Worm (Caenorhabditis elegans) whole organism, mixed stage, embryonic: ENCODE results near the gene str-12.
A peak's percentile ranks its signal among the peaks of the same experiment; 100 is the strongest.

Experiments used
- M03D4.4 ChIP-seq: sonication (generic microtip); optimal IDR thresholded peaks from 2 replicates; lab custom pipeline; 2017; ENCODE audit warnings: mild to moderate bottlenecking, missing genetic modification characterization, missing compliant biosample characterization
- bed-3 ChIP-seq: fragments of 200-800 bp; sonication (Bioruptor generic); optimal IDR thresholded peaks from 3 replicates; lab custom pipeline; 2018; ENCODE audit warnings: mild to moderate bottlenecking, missing genetic modification characterization, moderate library complexity, missing compliant biosample characterization
- ceh-39 ChIP-seq: fragments of 150-350 bp; optimal IDR thresholded peaks from 2 replicates; lab custom pipeline; 2014; ENCODE audit warnings: missing biosample characterization, missing genetic modification characterization
- ceh-43 ChIP-seq: fragments of 200-800 bp; sonication (Bioruptor generic); optimal IDR thresholded peaks from 2 replicates; lab custom pipeline; 2018; ENCODE audit warnings: mild to moderate bottlenecking, missing genetic modification characterization, moderate library complexity, missing compliant biosample characterization
- ces-1 ChIP-seq: fragments of 150-350 bp; optimal IDR thresholded peaks from 2 replicates; lab custom pipeline; 2014; ENCODE audit warnings: missing biosample characterization, missing genetic modification reagents, missing genetic modification characterization
- cnd-1 ChIP-seq: fragments of 200-800 bp; sonication (Bioruptor generic); optimal IDR thresholded peaks from 2 replicates; lab custom pipeline; 2018; ENCODE audit warnings: mild to moderate bottlenecking, missing genetic modification characterization, missing compliant biosample characterization
- elt-1 ChIP-seq: sonication (generic microtip); optimal IDR thresholded peaks from 2 replicates; lab custom pipeline; 2017; ENCODE audit warnings: missing genetic modification characterization, mild to moderate bottlenecking, missing compliant biosample characterization, antibody characterized with exemption, moderate library complexity, borderline replicate concordance; ENCODE audit not compliant: insufficient read depth
- elt-3 ChIP-seq: fragments of 150-350 bp; optimal IDR thresholded peaks from 2 replicates; lab custom pipeline; 2014; ENCODE audit warnings: missing biosample characterization, missing genetic modification characterization
- flh-1 ChIP-seq: fragments of 200-800 bp; sonication (Bioruptor generic); optimal IDR thresholded peaks from 2 replicates; lab custom pipeline; 2018; ENCODE audit warnings: mild to moderate bottlenecking, missing genetic modification characterization, moderate library complexity, missing compliant biosample characterization
- ham-2 ChIP-seq: fragments of 200-800 bp; sonication (Bioruptor generic); optimal IDR thresholded peaks from 2 replicates; lab custom pipeline; 2018; ENCODE audit warnings: mild to moderate bottlenecking, missing genetic modification characterization, missing compliant biosample characterization
- hlh-1 ChIP-seq: fragments of 150-350 bp; optimal IDR thresholded peaks from 2 replicates; lab custom pipeline; 2014; ENCODE audit warnings: missing biosample characterization, missing genetic modification reagents, missing genetic modification characterization
- lin-13 ChIP-seq: fragments of 150-350 bp; optimal IDR thresholded peaks from 2 replicates; lab custom pipeline; 2014; ENCODE audit warnings: missing biosample characterization, missing genetic modification characterization
- lin-32 ChIP-seq: fragments of 200-800 bp; sonication (Bioruptor generic); optimal IDR thresholded peaks from 2 replicates; lab custom pipeline; 2018; ENCODE audit warnings: mild to moderate bottlenecking, missing genetic modification characterization, missing compliant biosample characterization
- lsy-2 ChIP-seq: fragments of 150-350 bp; optimal IDR thresholded peaks from 2 replicates; lab custom pipeline; 2014; ENCODE audit warnings: missing biosample characterization, missing genetic modification characterization
- mab-5 ChIP-seq: fragments of 150-350 bp; optimal IDR thresholded peaks from 2 replicates; lab custom pipeline; 2014; ENCODE audit warnings: missing biosample characterization, missing genetic modification characterization
- mep-1 ChIP-seq: fragments of 150-350 bp; optimal IDR thresholded peaks from 2 replicates; lab custom pipeline; 2017; ENCODE audit warnings: missing biosample characterization, missing genetic modification reagents, missing genetic modification characterization, inconsistent platforms
- mls-2 ChIP-seq: sonication (generic microtip); optimal IDR thresholded peaks from 2 replicates; lab custom pipeline; 2016; ENCODE audit warnings: mild to moderate bottlenecking, missing genetic modification characterization, moderate library complexity, missing compliant biosample characterization
- nhr-12 ChIP-seq: fragments of 150-350 bp; optimal IDR thresholded peaks from 2 replicates; lab custom pipeline; 2014; ENCODE audit warnings: missing biosample characterization, missing genetic modification characterization
- nhr-2 ChIP-seq: fragments of 150-350 bp; optimal IDR thresholded peaks from 2 replicates; lab custom pipeline; 2014; ENCODE audit warnings: missing biosample characterization, missing genetic modification characterization
- nhr-28 ChIP-seq: fragments of 150-350 bp; optimal IDR thresholded peaks from 2 replicates; lab custom pipeline; 2014; ENCODE audit warnings: missing biosample characterization, missing genetic modification characterization
- nhr-76 ChIP-seq: sonication (generic microtip); optimal IDR thresholded peaks from 2 replicates; lab custom pipeline; 2017; ENCODE audit warnings: missing biosample characterization, missing genetic modification characterization
- pha-4 ChIP-seq: fragments of 150-350 bp; optimal IDR thresholded peaks from 2 replicates; lab custom pipeline; 2018; ENCODE audit warnings: missing biosample characterization, missing genetic modification reagents, missing genetic modification characterization
- sem-2 ChIP-seq: fragments of 200-800 bp; sonication (Bioruptor generic); optimal IDR thresholded peaks from 2 replicates; lab custom pipeline; 2018; ENCODE audit warnings: mild to moderate bottlenecking, missing genetic modification characterization, missing compliant biosample characterization
- snpc-4 ChIP-seq: fragments of 150-350 bp; optimal IDR thresholded peaks from 2 replicates; lab custom pipeline; 2014; ENCODE audit warnings: missing biosample characterization, missing genetic modification characterization
- tbx-8 ChIP-seq: fragments of 200-800 bp; sonication (Bioruptor generic); optimal IDR thresholded peaks from 2 replicates; lab custom pipeline; 2018; ENCODE audit warnings: mild to moderate bottlenecking, missing genetic modification characterization, moderate library complexity, missing compliant biosample characterization
- unc-120 ChIP-seq: sonication (generic microtip); optimal IDR thresholded peaks from 2 replicates; lab custom pipeline; 2017; ENCODE audit warnings: missing genetic modification characterization, missing compliant biosample characterization; ENCODE audit not compliant: poor library complexity, severe bottlenecking
- unc-39 ChIP-seq: fragments of 150-350 bp; optimal IDR thresholded peaks from 2 replicates; lab custom pipeline; 2014; ENCODE audit warnings: missing biosample characterization, missing genetic modification characterization
- zip-8 ChIP-seq: fragments of 150-350 bp; optimal IDR thresholded peaks from 2 replicates; lab custom pipeline; 2014; ENCODE audit warnings: missing biosample characterization, missing genetic modification characterization
- ztf-11 ChIP-seq: fragments of 150-350 bp; optimal IDR thresholded peaks from 2 replicates; lab custom pipeline; 2014; ENCODE audit warnings: missing biosample characterization, missing genetic modification characterization

Gene str-12

ce11 chrV:15572613-15573012 lies 38.1 kb upstream of the str-12 start, which contains the start of gene fbxa-94:
TSS of gene fbxa-94 (plus strand) at chrV:15572913.
- TF ChIP-seq zip-8 (tag; lab: Kevin White, UChicago) (no peak), unc-39 (tag; lab: Kevin White, UChicago) (no peak), mep-1 (tag; lab: Kevin White, UChicago) (no peak), tbx-8 (GFP tag; lab: Kevin White, UChicago) (no peak), M03D4.4 (no peak), cnd-1 (no peak), ces-1 (GFP tag; lab: Kevin White, UChicago) (no peak), lin-13 (tag; lab: Kevin White, UChicago) (no peak), sem-2 (GFP tag; lab: Kevin White, UChicago) (no peak), ceh-39 (no peak), elt-3 (tag; lab: Kevin White, UChicago) (no peak), snpc-4 (tag; lab: Kevin White, UChicago) (no peak)

ce11 chrV:15575305-15575704 lies 35.4 kb upstream of the str-12 start, which contains the start of gene mdt-28:
TSS of gene mdt-28 (minus strand) at chrV:15575405.
- TF ChIP-seq unc-120 (tag; lab: Kevin White, UChicago) = no peak
- no peak for TF ChIP-seq bed-3 (GFP tag; lab: Kevin White, UChicago)
- TF ChIP-seq lin-13 (tag; lab: Kevin White, UChicago) = no peak

- TF ChIP-seq cnd-1 (no peak), flh-1 (no peak)
Measured at ce11 chrV:15577395-15577896, 33.2 kb upstream of the str-12 start, which contains the start of gene atx-3. TSS of gene atx-3 (minus strand) at chrV:15577445.

- TF ChIP-seq ces-1 (GFP tag; lab: Kevin White, UChicago) = peak; percentile 43
- no peak for TF ChIP-seq nhr-76 (tag; lab: Kevin White, UChicago)
- no peak for TF ChIP-seq ceh-43 (GFP tag; lab: Kevin White, UChicago)
- TF ChIP-seq nhr-12 (tag; lab: Kevin White, UChicago) = no peak
- no peak for TF ChIP-seq ceh-39
- TF ChIP-seq sem-2 (GFP tag; lab: Kevin White, UChicago) = no peak
- no peak for TF ChIP-seq ham-2 (GFP tag; lab: Kevin White, UChicago)
- no peak for TF ChIP-seq M03D4.4
- TF ChIP-seq elt-1 = no peak
- no peak for TF ChIP-seq mep-1 (tag; lab: Kevin White, UChicago)
- TF ChIP-seq hlh-1 (tag; lab: Kevin White, UChicago) = no peak
- TF ChIP-seq bed-3 (GFP tag; lab: Kevin White, UChicago) = no peak
- no peak for TF ChIP-seq snpc-4 (tag; lab: Kevin White, UChicago)
- TF ChIP-seq mab-5 (tag; lab: Kevin White, UChicago) = no peak
- no peak for TF ChIP-seq ztf-11 (tag; lab: Kevin White, UChicago)
- TF ChIP-seq tbx-8 (GFP tag; lab: Kevin White, UChicago) = no peak
- TF ChIP-seq mls-2 (tag; lab: Kevin White, UChicago) = no peak
- TF ChIP-seq unc-120 (tag; lab: Kevin White, UChicago) = peak; percentile 21
- TF ChIP-seq lsy-2 (tag; lab: Kevin White, UChicago) = peak; percentile 10
- no peak for TF ChIP-seq nhr-28 (tag; lab: Kevin White, UChicago)
- peak; percentile 26 for TF ChIP-seq pha-4 (tag; lab: Kevin White, UChicago)
- TF ChIP-seq unc-39 (tag; lab: Kevin White, UChicago) = no peak
- no peak for TF ChIP-seq nhr-2
Measured at ce11 chrV:15578386-15578785, 32.3 kb upstream of the str-12 start, which contains the start of gene F28F8.9. TSS of gene F28F8.9 (minus strand) at chrV:15578673.

- peak; percentile 88 for TF ChIP-seq lsy-2 (tag; lab: Kevin White, UChicago)
Measured at ce11 chrV:15590183-15590667, 20.5 kb upstream of the str-12 start, which contains the start of gene F28F8.7. TSS of gene F28F8.7 (minus strand) at chrV:15590617.

ce11 chrV:15594573-15594972 lies 16.1 kb upstream of the str-12 start, which contains the start of gene fbxa-139:
TSS of gene fbxa-139 (minus strand) at chrV:15594673.
- TF ChIP-seq ces-1 (GFP tag; lab: Kevin White, UChicago) (no peak), ceh-43 (GFP tag; lab: Kevin White, UChicago) (no peak), M03D4.4 (no peak), lin-32 (GFP tag; lab: Kevin White, UChicago) (no peak), tbx-8 (GFP tag; lab: Kevin White, UChicago) (no peak), cnd-1 (no peak), elt-3 (tag; lab: Kevin White, UChicago) (no peak), pha-4 (tag; lab: Kevin White, UChicago) (no peak), lin-13 (tag; lab: Kevin White, UChicago) (no peak), nhr-2 (no peak), flh-1 (no peak), ham-2 (GFP tag; lab: Kevin White, UChicago) (no peak), nhr-76 (tag; lab: Kevin White, UChicago) (no peak), lsy-2 (tag; lab: Kevin White, UChicago) (no peak), nhr-12 (tag; lab: Kevin White, UChicago) (no peak), mep-1 (tag; lab: Kevin White, UChicago) (no peak), snpc-4 (tag; lab: Kevin White, UChicago) (no peak), ceh-39 (no peak)
